Fruit fly (Drosophila melanogaster) whole organism, embryonic: ENCODE data around the gene CG32459.

ENCODE experiments used
- Atf-2 ChIP-seq: fragments of 200-800 bp; sonication (Bioruptor generic); optimal IDR thresholded peaks from 2 replicates; lab custom pipeline; 2016; ENCODE audit warnings: missing biosample characterization, missing genetic modification characterization
- BtbVII ChIP-seq: fragments of 200-800 bp; sonication (Bioruptor generic); optimal IDR thresholded peaks from 3 replicates; lab custom pipeline; 2017; ENCODE audit warnings: missing biosample characterization, mild to moderate bottlenecking, missing genetic modification characterization
- CG10979 ChIP-seq: fragments of 200-800 bp; sonication (Bioruptor generic); optimal IDR thresholded peaks from 2 replicates; lab custom pipeline; 2018; ENCODE audit warnings: missing biosample characterization, mild to moderate bottlenecking, missing genetic modification characterization, moderate library complexity
- CG13287 ChIP-seq: fragments of 200-800 bp; sonication (Bioruptor generic); IDR thresholded peaks from 2 replicates; pipeline ENCODE4 v1.3.6; 2022; ENCODE audit warnings: missing biosample characterization, missing genetic modification characterization; ENCODE audit not compliant: partially characterized antibody
- CG13894 ChIP-seq: fragments of 200-800 bp; sonication (Bioruptor generic); optimal IDR thresholded peaks from 3 replicates; lab custom pipeline; 2018; ENCODE audit warnings: missing biosample characterization, mild to moderate bottlenecking, missing genetic modification characterization, moderate library complexity
- CG1603 ChIP-seq: fragments of 200-800 bp; sonication (Bioruptor generic); optimal IDR thresholded peaks from 2 replicates; lab custom pipeline; 2019; ENCODE audit warnings: missing biosample characterization, mild to moderate bottlenecking, missing genetic modification characterization, moderate library complexity
- CG18619 ChIP-seq: fragments of 200-800 bp; sonication (Bioruptor generic); optimal IDR thresholded peaks from 3 replicates; lab custom pipeline; 2017; ENCODE audit warnings: missing biosample characterization, mild to moderate bottlenecking, missing genetic modification characterization
- CG2202 ChIP-seq: fragments of 200-800 bp; sonication (Bioruptor generic); optimal IDR thresholded peaks from 2 replicates; lab custom pipeline; 2018; ENCODE audit warnings: missing biosample characterization, mild to moderate bottlenecking, missing genetic modification characterization
- CG31224 ChIP-seq: fragments of 200-800 bp; sonication (Bioruptor generic); IDR thresholded peaks from 2 replicates; pipeline ENCODE4 v1.3.6; 2022; ENCODE audit warnings: missing biosample characterization, missing genetic modification characterization
- CG3281 ChIP-seq: fragments of 200-800 bp; sonication (Bioruptor generic); optimal IDR thresholded peaks from 3 replicates; lab custom pipeline; 2017; ENCODE audit warnings: missing biosample characterization, mild to moderate bottlenecking, missing genetic modification characterization
- CG3407 ChIP-seq: fragments of 200-800 bp; sonication (Bioruptor generic); optimal IDR thresholded peaks from 2 replicates; lab custom pipeline; 2018; ENCODE audit warnings: missing biosample characterization, mild to moderate bottlenecking, missing genetic modification characterization
- CG34422 ChIP-seq: fragments of 200-800 bp; sonication (Bioruptor generic); IDR thresholded peaks from 3 replicates; pipeline ENCODE4 v1.3.6; 2022; ENCODE audit warnings: missing biosample characterization, missing genetic modification characterization
- CG4282 ChIP-seq: fragments of 200-800 bp; sonication (Bioruptor generic); optimal IDR thresholded peaks from 2 replicates; lab custom pipeline; 2016; ENCODE audit warnings: missing biosample characterization, missing genetic modification characterization
- CG4360 ChIP-seq: fragments of 200-800 bp; sonication (Bioruptor generic); IDR thresholded peaks from 2 replicates; pipeline ENCODE4 v1.3.6; 2022; ENCODE audit warnings: missing biosample characterization, missing genetic modification characterization
- CG7271 ChIP-seq: fragments of 200-800 bp; sonication (Bioruptor generic); optimal IDR thresholded peaks from 2 replicates; lab custom pipeline; 2018; ENCODE audit warnings: missing biosample characterization, mild to moderate bottlenecking, missing genetic modification characterization, moderate library complexity
- D19B ChIP-seq: fragments of 200-800 bp; sonication (Bioruptor generic); optimal IDR thresholded peaks from 2 replicates; lab custom pipeline; 2017; ENCODE audit warnings: missing biosample characterization, mild to moderate bottlenecking, missing genetic modification characterization
- Doc3 ChIP-seq: fragments of 200-800 bp; sonication (Bioruptor generic); IDR thresholded peaks from 3 replicates; pipeline ENCODE4 v1.3.6; 2022; ENCODE audit warnings: missing biosample characterization, missing genetic modification characterization; ENCODE audit not compliant: partially characterized antibody
- Fer1 ChIP-seq: fragments of 200-800 bp; sonication (Bioruptor generic); optimal IDR thresholded peaks from 2 replicates; lab custom pipeline; 2017; ENCODE audit warnings: missing biosample characterization, mild to moderate bottlenecking, missing genetic modification characterization
- GATAe ChIP-seq: fragments of 200-800 bp; sonication (Bioruptor generic); conservative IDR thresholded peaks from 2 replicates; pipeline ENCODE4 v1.3.6; 2022; ENCODE audit warnings: missing biosample characterization, missing genetic modification characterization
- NFAT ChIP-seq: fragments of 200-800 bp; sonication (Bioruptor generic); IDR thresholded peaks from 2 replicates; pipeline ENCODE4 v1.3.6; 2022; ENCODE audit warnings: missing biosample characterization, missing genetic modification characterization
- Taf1 ChIP-seq: fragments of 200-800 bp; sonication (Bioruptor generic); IDR thresholded peaks from 2 replicates; pipeline ENCODE4 v1.3.6; 2022; ENCODE audit warnings: missing biosample characterization, missing genetic modification characterization
- YL-1 ChIP-seq: fragments of 200-800 bp; sonication (Bioruptor generic); optimal IDR thresholded peaks from 3 replicates; lab custom pipeline; 2017; ENCODE audit warnings: missing biosample characterization, mild to moderate bottlenecking, missing genetic modification characterization
- ash1 ChIP-seq: fragments of 200-800 bp; sonication (Bioruptor generic); optimal IDR thresholded peaks from 2 replicates; lab custom pipeline; 2018; ENCODE audit warnings: missing biosample characterization, mild to moderate bottlenecking, missing genetic modification characterization
- bigmax ChIP-seq: fragments of 200-800 bp; sonication (Bioruptor generic); optimal IDR thresholded peaks from 2 replicates; lab custom pipeline; 2018; ENCODE audit warnings: missing biosample characterization, mild to moderate bottlenecking, missing genetic modification characterization
- caup ChIP-seq: fragments of 200-800 bp; sonication (Bioruptor generic); optimal IDR thresholded peaks from 3 replicates; lab custom pipeline; 2017; ENCODE audit warnings: missing biosample characterization, mild to moderate bottlenecking, missing genetic modification characterization, moderate library complexity; ENCODE audit not compliant: severe bottlenecking
- chn ChIP-seq: fragments of 200-800 bp; sonication (Bioruptor generic); optimal IDR thresholded peaks from 2 replicates; lab custom pipeline; 2016; ENCODE audit warnings: missing biosample characterization, missing genetic modification characterization
- ken ChIP-seq: fragments of 200-800 bp; sonication (Bioruptor generic); IDR thresholded peaks from 3 replicates; pipeline ENCODE4 v1.3.6; 2022; ENCODE audit warnings: missing biosample characterization, missing genetic modification characterization
- mirr ChIP-seq: fragments of 200-800 bp; sonication (Bioruptor generic); optimal IDR thresholded peaks from 3 replicates; lab custom pipeline; 2018; ENCODE audit warnings: missing biosample characterization, mild to moderate bottlenecking, missing genetic modification characterization
- nau ChIP-seq: fragments of 200-800 bp; sonication (Bioruptor generic); optimal IDR thresholded peaks from 3 replicates; lab custom pipeline; 2017; ENCODE audit warnings: missing biosample characterization, mild to moderate bottlenecking, missing genetic modification characterization, missing genetic modification reagents
- nom ChIP-seq: fragments of 200-800 bp; sonication (Bioruptor generic); optimal IDR thresholded peaks from 2 replicates; lab custom pipeline; 2017; ENCODE audit warnings: missing biosample characterization, missing genetic modification characterization, mild to moderate bottlenecking, moderate library complexity, missing genetic modification reagents
- pb ChIP-seq: fragments of 200-800 bp; sonication (Bioruptor generic); optimal IDR thresholded peaks from 3 replicates; lab custom pipeline; 2016; ENCODE audit warnings: missing biosample characterization, missing genetic modification characterization
- pho ChIP-seq: fragments of 200-800 bp; sonication (Bioruptor generic); optimal IDR thresholded peaks from 2 replicates; lab custom pipeline; 2016; ENCODE audit warnings: missing biosample characterization, missing genetic modification characterization
- psq ChIP-seq: fragments of 200-800 bp; sonication (Bioruptor generic); optimal IDR thresholded peaks from 2 replicates; lab custom pipeline; 2017; ENCODE audit warnings: missing biosample characterization, missing genetic modification characterization
- ranshi ChIP-seq: fragments of 200-800 bp; sonication (Bioruptor generic); IDR thresholded peaks from 2 replicates; pipeline ENCODE4 v1.3.6; 2022; ENCODE audit warnings: missing biosample characterization, missing genetic modification characterization
- sc ChIP-seq, 3 experiments: fragments of >200 bp in 2 of 3; fragments of 200-800 bp in 1 of 3; sonication (Bioruptor generic) in 1 of 3; optimal IDR thresholded peaks; 2 replicates in 2 of 3; 3 replicates in 1 of 3; lab custom pipeline; 2017; ENCODE audit warnings: mild to moderate bottlenecking in 1 of 3, missing biosample characterization in 1 of 3, missing genetic modification characterization in 1 of 3, missing genetic modification reagents in 1 of 3
- scrt ChIP-seq: fragments of 200-800 bp; sonication (Bioruptor generic); optimal IDR thresholded peaks from 2 replicates; lab custom pipeline; 2018; ENCODE audit warnings: missing biosample characterization, mild to moderate bottlenecking, missing genetic modification characterization, moderate library complexity
- sd ChIP-seq: fragments of 200-800 bp; sonication (Bioruptor generic); optimal IDR thresholded peaks from 3 replicates; lab custom pipeline; 2018; ENCODE audit warnings: missing biosample characterization, mild to moderate bottlenecking, missing genetic modification characterization, moderate library complexity
- sob ChIP-seq: fragments of 200-800 bp; sonication (Bioruptor generic); IDR thresholded peaks from 2 replicates; pipeline ENCODE4 v1.3.6; 2022; ENCODE audit warnings: missing biosample characterization, missing genetic modification characterization
- stwl ChIP-seq: fragments of 200-800 bp; sonication (Bioruptor generic); optimal IDR thresholded peaks from 3 replicates; lab custom pipeline; 2018; ENCODE audit warnings: missing biosample characterization, mild to moderate bottlenecking, missing genetic modification characterization, moderate library complexity
- sug ChIP-seq: fragments of 200-800 bp; optimal IDR thresholded peaks from 2 replicates; lab custom pipeline; 2019; ENCODE audit warnings: missing biosample characterization, mild to moderate bottlenecking, missing genetic modification characterization, moderate library complexity
- tup ChIP-seq: fragments of 200-800 bp; sonication (Bioruptor generic); optimal IDR thresholded peaks from 2 replicates; lab custom pipeline; 2016; ENCODE audit warnings: missing biosample characterization, mild to moderate bottlenecking, missing genetic modification characterization, moderate library complexity
- unc-4 ChIP-seq: fragments of 200-800 bp; sonication (Bioruptor generic); IDR thresholded peaks from 2 replicates; pipeline ENCODE4 v1.3.6; 2022; ENCODE audit warnings: missing biosample characterization, missing genetic modification characterization; ENCODE audit not compliant: partially characterized antibody

Gene CG32459

dm6 chr3L:22837651-22838614, 17.9 kb downstream of the CG32459 start (continued):
- TF ChIP-seq pho (GFP tag; lab: Kevin White, UChicago) (peak; percentile 9), GATAe (GFP tag; lab: Robert Waterston, UW) (peak; percentile 99), CG34422 (GFP tag; lab: Robert Waterston, UW) (peak; percentile 32; the same call in 1 of the 3 replicates), CG3407 (GFP tag; lab: Kevin White, UChicago) (peak; percentile 95), CG13287 (peak; percentile 35; the same call in 1 of the 2 replicates), CG31224 (GFP tag; lab: Robert Waterston, UW) (peak; percentile 53; the same call in 1 of the 2 replicates), sd (tag; lab: Kevin White, UChicago) (peak; percentile 6), sug (tag; lab: Kevin White, UChicago) (peak; percentile 68), Fer1 (GFP tag; lab: Kevin White, UChicago) (peak; percentile 27), nau (GFP tag; lab: Kevin White, UChicago) (peak; percentile 39), BtbVII (GFP tag; lab: Kevin White, UChicago) (peak; percentile 49), sob (no peak), CG4360 (GFP tag; lab: Robert Waterston, UW) (peak; percentile 48; the same call in 1 of the 2 replicates), ranshi (no peak)

dm6 chr3L:22836768-22837167, 19.1 kb downstream of the CG32459 start, which contains the start of the genes CG11226 and CG45428:
TSS of gene CG11226 (plus strand) at chr3L:22837068.
TSS of gene CG45428 (minus strand) at chr3L:22837070.
- TF ChIP-seq pb = no peak
- TF ChIP-seq unc-4 = no peak
- no peak for TF ChIP-seq D19B
- TF ChIP-seq YL-1 (GFP tag; lab: Kevin White, UChicago) = no peak
- no peak for TF ChIP-seq chn (GFP tag; lab: Kevin White, UChicago)
- no peak for TF ChIP-seq Doc3 (GFP tag; lab: Robert Waterston, UW)
- no peak for TF ChIP-seq CG7271 (tag; lab: Kevin White, UChicago)
- TF ChIP-seq nom (GFP tag; lab: Kevin White, UChicago) = no peak
- no peak for TF ChIP-seq bigmax (GFP tag; lab: Kevin White, UChicago)
- no peak for TF ChIP-seq tup (GFP tag; lab: Kevin White, UChicago)
- no peak for TF ChIP-seq CG10979 (tag; lab: Kevin White, UChicago)
- TF ChIP-seq CG2202 (tag; lab: Kevin White, UChicago) = no peak
- no peak for TF ChIP-seq NFAT (GFP tag; lab: Robert Waterston, UW)
- TF ChIP-seq sc (optimal IDR thresholded peaks at IDR 0.05; lab: Kevin White, UChicago) = no peak
- TF ChIP-seq sc (GFP tag; optimal IDR thresholded peaks at IDR 0.05; lab: Kevin White, UChicago) = no peak

dm6 chr3L:22835144-22835964, 20.5 kb downstream of the CG32459 start, which contains the start of gene jim:
TSS of gene jim (minus strand) at chr3L:22835194.
- TF ChIP-seq mirr (GFP tag; lab: Kevin White, UChicago) (peak; percentile 49), stwl (tag; lab: Kevin White, UChicago) (no peak), pho (GFP tag; lab: Kevin White, UChicago) (no peak), nom (GFP tag; lab: Kevin White, UChicago) (peak; percentile 79), CG4282 (GFP tag; lab: Kevin White, UChicago) (no peak), Taf1 (GFP tag; lab: Robert Waterston, UW) (no peak), psq (GFP tag; lab: Kevin White, UChicago) (peak; percentile 9), ash1 (peak; percentile 51), CG3281 (GFP tag; lab: Kevin White, UChicago) (no peak), ken (GFP tag; lab: Robert Waterston, UW) (peak; percentile 20; the same call in 1 of the 3 replicates), CG13894 (peak; percentile 79), Fer1 (GFP tag; lab: Kevin White, UChicago) (peak; percentile 68), caup (GFP tag; lab: Kevin White, UChicago) (peak; percentile 44), scrt (GFP tag; lab: Kevin White, UChicago) (peak; percentile 3), CG1603 (tag; lab: Kevin White, UChicago) (no peak), CG18619 (no peak), Atf-2 (GFP tag; lab: Kevin White, UChicago) (no peak)
